Worm (Caenorhabditis elegans) whole organism, midembryonic: ENCODE data around the gene R05A10.2.

ENCODE experiments used
- cog-1 ChIP-seq: sonication (generic microtip); optimal IDR thresholded peaks from 2 replicates; lab custom pipeline; 2016; ENCODE audit warnings: missing genetic modification characterization, missing compliant biosample characterization
- flt-1 ChIP-seq: fragments of 200-800 bp; sonication (Bioruptor generic); IDR thresholded peaks from 2 replicates; pipeline ENCODE4 v1.3.6; 2022; ENCODE audit warnings: missing genetic modification characterization, missing compliant biosample characterization
- klf-2 ChIP-seq: fragments of 200-800 bp; sonication (Bioruptor generic); conservative IDR thresholded peaks from 2 replicates; pipeline ENCODE4 v1.3.6; 2022; ENCODE audit warnings: missing genetic modification reagents, missing genetic modification characterization, missing compliant biosample characterization
- med-1 ChIP-seq: sonication (generic microtip); optimal IDR thresholded peaks from 2 replicates; lab custom pipeline; 2017; ENCODE audit warnings: missing genetic modification characterization, mild to moderate bottlenecking, missing compliant biosample characterization, antibody characterized with exemption, missing genetic modification reagents; ENCODE audit not compliant: insufficient read depth
- ref-1 ChIP-seq: fragments of 200-800 bp; sonication (Bioruptor generic); conservative IDR thresholded peaks from 2 replicates; pipeline ENCODE4 v1.3.6; 2022; ENCODE audit warnings: missing genetic modification reagents, missing genetic modification characterization, missing compliant biosample characterization
- tab-1 ChIP-seq: fragments of 200-800 bp; sonication (Bioruptor generic); IDR thresholded peaks from 2 replicates; pipeline ENCODE4 v1.3.6; 2022; ENCODE audit warnings: missing genetic modification characterization, missing compliant biosample characterization
- ztf-23 ChIP-seq: fragments of 200-800 bp; sonication (Bioruptor generic); IDR thresholded peaks from 2 replicates; pipeline ENCODE4 v1.3.6; 2022; ENCODE audit warnings: missing genetic modification reagents, missing genetic modification characterization, missing compliant biosample characterization
- ztf-29 ChIP-seq: fragments of 200-800 bp; sonication (Bioruptor generic); IDR thresholded peaks from 2 replicates; pipeline ENCODE4 v1.3.6; 2022; ENCODE audit warnings: missing genetic modification reagents, missing genetic modification characterization, missing compliant biosample characterization

DNA sequence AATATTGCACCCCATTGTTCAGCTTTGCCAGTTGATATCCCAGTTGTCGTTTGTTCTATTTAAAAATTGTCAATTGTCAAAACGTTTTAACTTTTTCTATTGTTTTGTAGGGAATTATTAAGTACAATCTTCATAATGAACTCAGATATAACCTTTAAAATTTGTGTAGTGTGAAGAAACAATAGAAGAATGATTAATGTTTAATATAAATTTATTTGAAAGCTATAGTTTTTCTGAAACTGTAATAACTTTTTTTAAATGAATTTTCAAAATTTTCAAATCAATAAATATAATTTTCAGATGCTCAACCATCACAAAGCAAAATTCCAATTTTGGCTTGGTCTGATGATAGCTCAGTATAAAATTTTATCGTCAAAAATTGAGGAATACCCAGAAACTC lies 14.8 kb downstream of the R05A10.2 start, which contains the start of gene K01G12.22:
- TF ChIP-seq cog-1 (tag; lab: Kevin White, UChicago), result no peak
- TF ChIP-seq flt-1, result no peak
- no peak for TF ChIP-seq med-1 (GFP tag; lab: Kevin White, UChicago)
- no peak for TF ChIP-seq ztf-29 (GFP tag; lab: Robert Waterston, UW)
- TF ChIP-seq klf-2 (GFP tag; lab: Robert Waterston, UW), result no peak
- TF ChIP-seq tab-1 (GFP tag; lab: Robert Waterston, UW), result no peak
- no peak for TF ChIP-seq ref-1 (GFP tag; lab: Robert Waterston, UW)
- no peak for TF ChIP-seq ztf-23 (GFP tag; lab: Robert Waterston, UW)
